Worm (Caenorhabditis elegans): Measurements from ENCODE around the gene C10B5.1.

DNA sequence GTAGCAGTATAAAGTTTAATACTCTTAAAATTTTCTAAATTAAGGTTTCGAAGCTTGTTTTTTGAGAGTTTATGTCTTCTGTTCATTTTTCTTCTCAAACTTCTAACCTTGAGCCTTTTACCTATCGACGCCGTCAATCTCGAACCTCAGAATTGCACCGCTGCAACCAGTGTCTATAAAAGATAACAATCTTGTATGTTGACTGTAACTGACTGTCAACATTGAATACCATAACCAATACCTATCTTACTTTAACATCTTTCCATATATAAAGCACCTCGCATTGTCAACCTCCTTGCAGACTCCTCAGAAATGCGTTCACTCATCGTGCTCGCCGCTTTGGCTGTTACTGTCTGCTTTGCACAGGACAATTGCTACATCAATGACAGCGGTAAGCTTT lies 37.7 kb downstream of the C10B5.1 start, which contains the start of gene grd-5:
- TF ChIP-seq ztf-29 (GFP tag; IDR thresholded peaks at IDR 0.05) (no peak), flt-1 (GFP tag; IDR thresholded peaks at IDR 0.05) (no peak), cog-1 (tag; optimal IDR thresholded peaks at IDR 0.05) (no peak)
